Worm (Caenorhabditis elegans) whole organism, young adult: Measurements from ENCODE around the gene F26F12.5.

Experiments
- B0035.1 ChIP-seq: sonication (generic microtip); optimal IDR thresholded peaks from 2 replicates; lab custom pipeline; 2016; ENCODE audit warnings: missing genetic modification characterization, mild to moderate bottlenecking, missing compliant biosample characterization, missing genotype, missing genetic modification reagents
- B0336.3 ChIP-seq: fragments of 200-800 bp; sonication (Bioruptor generic); IDR thresholded peaks from 2 replicates; pipeline ENCODE4 v1.3.6; 2022; ENCODE audit warnings: missing genetic modification characterization, missing compliant biosample characterization
- F22D6.2 ChIP-seq: sonication (generic microtip); optimal IDR thresholded peaks from 2 replicates; lab custom pipeline; 2016; ENCODE audit warnings: mild to moderate bottlenecking, missing genetic modification characterization, missing compliant biosample characterization
- F52B5.7 ChIP-seq: sonication (generic microtip); optimal IDR thresholded peaks from 2 replicates; lab custom pipeline; 2016; ENCODE audit warnings: mild to moderate bottlenecking, missing genetic modification characterization, missing compliant biosample characterization
- Y53F4B.3 ChIP-seq: fragments of 200-800 bp; sonication (Bioruptor generic); IDR thresholded peaks from 2 replicates; pipeline ENCODE4 v1.3.6; 2022; ENCODE audit warnings: missing genetic modification reagents, missing genetic modification characterization, missing compliant biosample characterization
- madf-10 ChIP-seq: sonication (generic microtip); optimal IDR thresholded peaks from 2 replicates; lab custom pipeline; 2016; ENCODE audit warnings: mild to moderate bottlenecking, missing genetic modification characterization, missing compliant biosample characterization
- pha-4 ChIP-seq: fragments of 150-350 bp; sonication (generic microtip); optimal IDR thresholded peaks from 2 replicates; lab custom pipeline; 2014; ENCODE audit warnings: missing biosample characterization, missing genetic modification reagents, missing genetic modification characterization
- rec-8 ChIP-seq, 2 experiments: sonication (generic microtip); optimal IDR thresholded peaks; 2 replicates each; lab custom pipeline; 2016; ENCODE audit warnings: mild to moderate bottlenecking in 2 of 2, missing genetic modification characterization in 2 of 2, missing genetic modification reagents in 2 of 2, missing genotype in 2 of 2, missing biosample characterization in 1 of 2, missing compliant biosample characterization in 1 of 2, moderate library complexity in 1 of 2

DNA sequence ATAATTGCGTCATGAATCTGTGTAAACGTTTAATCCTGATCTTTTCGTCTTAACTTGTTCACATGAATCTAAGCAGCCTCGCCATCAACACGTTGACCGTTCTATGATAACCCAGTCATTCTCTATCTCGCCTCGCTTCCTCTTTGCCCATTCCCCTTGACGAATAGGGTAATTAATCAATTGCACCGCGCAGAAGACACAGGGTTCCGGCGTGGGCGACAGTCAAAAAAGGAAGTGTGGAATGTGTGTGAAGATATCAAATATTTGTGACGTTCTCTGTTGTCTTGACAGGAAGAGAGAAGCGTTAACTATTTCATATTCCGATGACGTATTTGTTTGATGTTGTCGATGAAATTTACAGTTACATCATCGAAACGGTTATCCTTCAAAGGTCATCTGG is 32.2 kb downstream of the F26F12.5 start:
- peak; percentile 61 for TF ChIP-seq B0336.3
- no peak for TF ChIP-seq madf-10 (tag; lab: Kevin White, UChicago)
- TF ChIP-seq pha-4: no peak
- no peak for TF ChIP-seq Y53F4B.3
- TF ChIP-seq rec-8 (tag; optimal IDR thresholded peaks at IDR 0.05; lab: Kevin White, UChicago): no peak
- peak; percentile 13 for TF ChIP-seq F22D6.2 (tag; lab: Kevin White, UChicago)
- TF ChIP-seq B0035.1 (tag; lab: Kevin White, UChicago): no peak
- TF ChIP-seq F52B5.7: no peak
